Fruit fly (Drosophila melanogaster) S2 (cell line): Measurements from ENCODE around the gene CG13318.

Source experiments
- CG8478 ChIP-seq: fragments of >200 bp; optimal IDR thresholded peaks from 2 replicates; lab custom pipeline; 2018
- CTCF ChIP-seq, 2 experiments: fragments of >200 bp; optimal IDR thresholded peaks; 2 replicates each; lab custom pipeline; 2018

dm6 chr3R:8726632-8727031 is 45.9 kb downstream of the CG13318 start, which contains the start of gene CG8159:
- TF ChIP-seq CG8478 (lab: Kevin White, UChicago) = no peak
- TF ChIP-seq CTCF (optimal IDR thresholded peaks at IDR 0.05; lab: Kevin White, UChicago) = no peak
